Worm (Caenorhabditis elegans) whole organism, L2 larva: Measurements from ENCODE around the gene Y105C5A.24.

Experiments
- Y55F3AM.14 ChIP-seq: fragments of 200-800 bp; sonication (Bioruptor generic); optimal IDR thresholded peaks from 2 replicates; lab custom pipeline; 2018; ENCODE audit warnings: mild to moderate bottlenecking, missing genetic modification characterization, missing compliant biosample characterization
- ZK546.5 ChIP-seq: sonication (generic microtip); optimal IDR thresholded peaks from 2 replicates; lab custom pipeline; 2017; ENCODE audit warnings: missing biosample characterization, missing genetic modification characterization
- ama-1 ChIP-seq: fragments of 150-350 bp; optimal IDR thresholded peaks from 2 replicates; lab custom pipeline; 2018; ENCODE audit warnings: inconsistent platforms
- blmp-1 ChIP-seq: sonication (generic microtip); optimal IDR thresholded peaks from 2 replicates; lab custom pipeline; 2017; ENCODE audit warnings: missing genetic modification characterization, mild to moderate bottlenecking, missing compliant biosample characterization, antibody characterized with exemption, moderate library complexity; ENCODE audit not compliant: insufficient read depth
- dmd-4 ChIP-seq: sonication (generic microtip); optimal IDR thresholded peaks from 2 replicates; lab custom pipeline; 2017; ENCODE audit warnings: missing biosample characterization, missing genetic modification characterization
- egl-27 ChIP-seq: sonication (generic microtip); optimal IDR thresholded peaks from 3 replicates; lab custom pipeline; 2017; ENCODE audit warnings: missing biosample characterization, missing genetic modification reagents, missing genetic modification characterization
- lin-39 ChIP-seq: fragments of 150-350 bp; optimal IDR thresholded peaks from 2 replicates; lab custom pipeline; 2014; ENCODE audit warnings: missing biosample characterization, missing genetic modification reagents, missing genetic modification characterization
- lsy-2 ChIP-seq, 2 experiments: fragments of 150-350 bp in 1 of 2; sonication (generic microtip) in 1 of 2; optimal IDR thresholded peaks; 2 replicates each; lab custom pipeline; 2014 to 2017; ENCODE audit warnings: missing biosample characterization in 2 of 2, missing genetic modification characterization in 2 of 2
- nhr-11 ChIP-seq: fragments of 150-350 bp; optimal IDR thresholded peaks from 2 replicates; lab custom pipeline; 2014; ENCODE audit warnings: missing biosample characterization, missing genetic modification characterization
- nhr-12 ChIP-seq: fragments of 150-350 bp; optimal IDR thresholded peaks from 2 replicates; lab custom pipeline; 2014; ENCODE audit warnings: missing biosample characterization, missing genetic modification characterization
- nhr-237 ChIP-seq: fragments of 150-350 bp; optimal IDR thresholded peaks from 2 replicates; lab custom pipeline; 2014; ENCODE audit warnings: missing biosample characterization, missing genetic modification characterization
- snpc-4 ChIP-seq: fragments of 150-350 bp; optimal IDR thresholded peaks from 2 replicates; lab custom pipeline; 2014; ENCODE audit warnings: missing biosample characterization, missing genetic modification characterization
- unc-62 ChIP-seq: fragments of 150-350 bp; optimal IDR thresholded peaks from 2 replicates; lab custom pipeline; 2014; ENCODE audit warnings: missing biosample characterization, missing genetic modification reagents, missing genetic modification characterization
- ztf-11 ChIP-seq: sonication (generic microtip); optimal IDR thresholded peaks from 2 replicates; lab custom pipeline; 2017; ENCODE audit warnings: missing biosample characterization, missing genetic modification characterization

DNA sequence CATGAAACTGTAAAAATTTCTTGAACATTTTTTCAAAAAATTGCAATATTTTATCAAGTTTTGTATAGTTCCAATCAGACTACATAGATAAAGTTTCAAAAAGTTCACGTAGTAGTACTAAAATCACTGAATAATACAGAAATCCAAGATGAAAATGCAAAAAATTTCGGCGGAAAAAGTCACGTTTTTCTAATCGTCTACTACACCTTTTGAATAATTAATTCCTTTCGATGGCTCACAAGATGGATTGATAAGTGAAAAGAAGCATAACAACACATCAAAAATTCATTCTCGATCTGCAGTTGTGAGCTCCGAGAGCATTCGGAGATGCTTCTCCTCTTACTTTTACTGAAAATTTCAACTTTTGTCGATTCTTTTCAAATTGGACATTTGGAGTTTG lies 23.0 kb downstream of the Y105C5A.24 start, which contains the start of gene gcy-25:
- TF ChIP-seq unc-62 = no peak
- TF ChIP-seq Y55F3AM.14 (GFP tag; lab: Kevin White, UChicago) = no peak
- TF ChIP-seq nhr-237 (tag; lab: Kevin White, UChicago) = no peak
- no peak for TF ChIP-seq dmd-4 (tag; lab: Kevin White, UChicago)
- no peak for TF ChIP-seq nhr-12 (tag; lab: Kevin White, UChicago)
- TF ChIP-seq blmp-1 (tag; lab: Kevin White, UChicago) = no peak
- no peak for TF ChIP-seq lsy-2 (tag; optimal IDR thresholded peaks at IDR 0.05; lab: Kevin White, UChicago)
- no peak for TF ChIP-seq ztf-11
- TF ChIP-seq nhr-11 (tag; lab: Kevin White, UChicago) = no peak
- TF ChIP-seq snpc-4 (tag; lab: Kevin White, UChicago) = no peak
- no peak for TF ChIP-seq ama-1 (lab: Kevin White, UChicago)
- TF ChIP-seq egl-27 (tag; lab: Kevin White, UChicago) = no peak
- TF ChIP-seq ZK546.5 (tag; lab: Kevin White, UChicago) = no peak
- no peak for TF ChIP-seq lin-39 (tag; lab: Kevin White, UChicago)
